Worm (Caenorhabditis elegans): ENCODE data around the gene F54D10.9.
A peak's percentile ranks its signal among the peaks of the same experiment; 100 is the strongest.

ce11 chrII:3810550-3810949 is 21.7 kb downstream of the F54D10.9 start:
- TF ChIP-seq unc-130 (GFP tag; optimal IDR thresholded peaks at IDR 0.05) (no peak), ZK546.5 (tag; optimal IDR thresholded peaks at IDR 0.05) (no peak), zfp-3 (GFP tag; conservative IDR thresholded peaks at IDR 0.05) (no peak), dmd-6 (GFP tag; IDR thresholded peaks at IDR 0.05) (peak; percentile 36; the same call in 1 of the 2 replicates), mes-2 (tag; optimal IDR thresholded peaks at IDR 0.05; ENCODE audit: poor library complexity, severe bottlenecking) (peak; percentile 47), php-3 (GFP tag; IDR thresholded peaks at IDR 0.05) (0 out of 2 replicates have a peak, but pooled peaks have one; percentile 36)

Measured in whole organism, L4 larva.